Worm (Caenorhabditis elegans) whole organism, midembryonic: ENCODE measurements around the gene Y62H9A.8.

ENCODE experiments used
- T22C8.4 ChIP-seq: fragments of 200-800 bp; sonication (Bioruptor generic); IDR thresholded peaks from 2 replicates; pipeline ENCODE4 v1.3.6; 2022; ENCODE audit warnings: missing genetic modification characterization, missing compliant biosample characterization
- cog-1 ChIP-seq: sonication (generic microtip); optimal IDR thresholded peaks from 2 replicates; lab custom pipeline; 2016; ENCODE audit warnings: missing genetic modification characterization, missing compliant biosample characterization
- flt-1 ChIP-seq: fragments of 200-800 bp; sonication (Bioruptor generic); IDR thresholded peaks from 2 replicates; pipeline ENCODE4 v1.3.6; 2022; ENCODE audit warnings: missing genetic modification characterization, missing compliant biosample characterization
- klf-2 ChIP-seq: fragments of 200-800 bp; sonication (Bioruptor generic); conservative IDR thresholded peaks from 2 replicates; pipeline ENCODE4 v1.3.6; 2022; ENCODE audit warnings: missing genetic modification reagents, missing genetic modification characterization, missing compliant biosample characterization
- med-1 ChIP-seq: sonication (generic microtip); optimal IDR thresholded peaks from 2 replicates; lab custom pipeline; 2017; ENCODE audit warnings: missing genetic modification characterization, mild to moderate bottlenecking, missing compliant biosample characterization, antibody characterized with exemption, missing genetic modification reagents; ENCODE audit not compliant: insufficient read depth
- ref-1 ChIP-seq: fragments of 200-800 bp; sonication (Bioruptor generic); conservative IDR thresholded peaks from 2 replicates; pipeline ENCODE4 v1.3.6; 2022; ENCODE audit warnings: missing genetic modification reagents, missing genetic modification characterization, missing compliant biosample characterization
- tab-1 ChIP-seq: fragments of 200-800 bp; sonication (Bioruptor generic); IDR thresholded peaks from 2 replicates; pipeline ENCODE4 v1.3.6; 2022; ENCODE audit warnings: missing genetic modification characterization, missing compliant biosample characterization
- ztf-23 ChIP-seq: fragments of 200-800 bp; sonication (Bioruptor generic); IDR thresholded peaks from 2 replicates; pipeline ENCODE4 v1.3.6; 2022; ENCODE audit warnings: missing genetic modification reagents, missing genetic modification characterization, missing compliant biosample characterization
- ztf-29 ChIP-seq: fragments of 200-800 bp; sonication (Bioruptor generic); IDR thresholded peaks from 2 replicates; pipeline ENCODE4 v1.3.6; 2022; ENCODE audit warnings: missing genetic modification reagents, missing genetic modification characterization, missing compliant biosample characterization

DNA sequence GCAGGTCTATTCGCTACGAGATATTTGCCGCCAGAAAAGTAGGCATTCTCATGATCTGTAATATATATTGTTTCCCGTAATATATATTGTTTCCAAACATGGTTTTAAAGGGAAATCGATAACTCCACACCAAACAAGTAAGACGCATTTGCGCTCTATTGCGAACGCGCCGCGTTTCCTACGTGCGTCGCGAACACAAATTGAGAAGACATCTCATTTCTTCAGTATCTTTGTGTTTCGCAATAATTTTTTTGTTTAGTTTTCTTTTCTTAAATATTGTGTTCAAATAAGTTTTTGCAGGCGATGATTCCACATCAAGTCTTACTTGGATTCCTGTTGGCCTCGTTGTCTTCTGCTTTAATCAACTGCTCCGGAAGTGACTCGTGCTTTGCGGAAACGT is 27.1 kb downstream of the Y62H9A.8 start, which contains the start of gene F54F7.6:
- TF ChIP-seq flt-1 (GFP tag; lab: Robert Waterston, UW) (no peak), ztf-23 (no peak), med-1 (no peak), T22C8.4 (GFP tag; lab: Robert Waterston, UW) (no peak), cog-1 (tag; lab: Kevin White, UChicago) (no peak), ref-1 (GFP tag; lab: Robert Waterston, UW) (no peak), ztf-29 (no peak), tab-1 (GFP tag; lab: Robert Waterston, UW) (no peak), klf-2 (GFP tag; lab: Robert Waterston, UW) (no peak)
